Worm (Caenorhabditis elegans): Measurements from ENCODE around the gene acr-17.

- TF ChIP-seq him-1 (tag; optimal IDR thresholded peaks at IDR 0.05) (no peak), W03F9.2 (tag; optimal IDR thresholded peaks at IDR 0.05) (no peak), dao-5 (tag; optimal IDR thresholded peaks at IDR 0.05) (no peak)
Observed at ce11 chrV:2573108-2573507, 35.3 kb upstream of the acr-17 start, which contains the start of gene srj-20.

All from whole organism, L4/young adult.